1 fruit fly cellular context compared by ENCODE assay signal in the genomic region with DNA sequence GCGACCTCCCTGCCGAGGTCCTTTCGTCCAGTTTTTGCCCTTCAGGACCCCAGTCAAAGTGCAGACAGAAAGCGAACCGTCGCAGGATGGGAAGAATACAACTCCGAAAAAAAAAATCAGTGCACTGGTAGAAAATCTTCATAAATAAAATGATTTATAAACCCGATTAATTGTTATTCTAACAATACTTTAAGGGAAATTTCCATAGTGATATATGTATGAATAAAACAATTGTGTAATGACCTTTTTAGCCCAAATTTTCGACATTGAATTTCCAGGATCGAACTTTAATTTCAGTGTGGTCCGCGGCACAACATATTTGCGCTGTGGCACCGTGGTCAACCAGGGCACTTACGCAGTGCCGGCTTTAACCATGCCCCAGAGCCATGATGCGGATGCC.
TF ChIP-seq lines count a peak whose summit lies in the region.

No protein-coding gene starts in this region.

TF ChIP-seq in whole organism, prepupa, 60 proteins besides CTCF, POLR2A, EP300 and RAD21 (continued from another document):
- TF ChIP-seq CG15336 (GFP tag; IDR thresholded peaks at IDR 0.05; lab: Robert Waterston, UW) (0 out of 2 replicates have a peak, but pooled peaks have one; percentile 16), Sox15 (GFP tag; optimal IDR thresholded peaks at IDR 0.05; lab: Kevin White, UChicago) (no peak), Eip78C (GFP tag; lab: Kevin White, UChicago) (peak; percentile 87), CG6163 (GFP tag; IDR thresholded peaks at IDR 0.05; lab: Robert Waterston, UW) (peak; percentile 49; the same call in 1 of the 3 replicates), acj6 (GFP tag; optimal IDR thresholded peaks at IDR 0.05; lab: Kevin White, UChicago) (peak; percentile 26), net (GFP tag; optimal IDR thresholded peaks at IDR 0.05; lab: Kevin White, UChicago) (no peak), CG16779 (tag; optimal IDR thresholded peaks at IDR 0.05; lab: Kevin White, UChicago) (no peak), CG11762 (GFP tag; optimal IDR thresholded peaks at IDR 0.05; lab: Kevin White, UChicago; ENCODE audit: insufficient read depth) (peak; percentile 17), CG6792 (GFP tag; optimal IDR thresholded peaks at IDR 0.05; lab: Kevin White, UChicago) (no peak), Sox102F (GFP tag; optimal IDR thresholded peaks at IDR 0.05; lab: Kevin White, UChicago) (peak; percentile 39), Lpt (GFP tag; optimal IDR thresholded peaks at IDR 0.05; lab: Kevin White, UChicago) (no peak), spab (GFP tag; optimal IDR thresholded peaks at IDR 0.05; lab: Kevin White, UChicago) (peak; percentile 38), lz (GFP tag; optimal IDR thresholded peaks at IDR 0.05; lab: Kevin White, UChicago) (peak; percentile 27), CG4318 (GFP tag; optimal IDR thresholded peaks at IDR 0.05; lab: Kevin White, UChicago) (no peak), Smox (GFP tag; optimal IDR thresholded peaks at IDR 0.05; lab: Kevin White, UChicago) (peak; percentile 37), CG3919 (GFP tag; optimal IDR thresholded peaks at IDR 0.05; lab: Kevin White, UChicago) (peak; percentile 45), Met (GFP tag; optimal IDR thresholded peaks at IDR 0.05; lab: Kevin White, UChicago) (peak; percentile 49), Gug (GFP tag; IDR thresholded peaks at IDR 0.05; lab: Robert Waterston, UW) (no peak), CG11902 (GFP tag; optimal IDR thresholded peaks at IDR 0.05; lab: Kevin White, UChicago) (no peak), Blimp-1 (GFP tag; optimal IDR thresholded peaks at IDR 0.05; lab: Kevin White, UChicago) (no peak), fd59A (GFP tag; optimal IDR thresholded peaks at IDR 0.05; lab: Kevin White, UChicago) (peak; percentile 8), CG6276 (GFP tag; optimal IDR thresholded peaks at IDR 0.05; lab: Kevin White, UChicago) (no peak), fd85E (GFP tag; optimal IDR thresholded peaks at IDR 0.05; lab: Kevin White, UChicago) (no peak), Eip75B (GFP tag; optimal IDR thresholded peaks at IDR 0.05; lab: Kevin White, UChicago) (no peak), CG8319 (GFP tag; optimal IDR thresholded peaks at IDR 0.05; lab: Kevin White, UChicago) (no peak), Ets21C (GFP tag; optimal IDR thresholded peaks at IDR 0.05; lab: Kevin White, UChicago) (no peak), CG6808 (GFP tag; optimal IDR thresholded peaks at IDR 0.05; lab: Kevin White, UChicago) (peak; percentile 8), Hr4 (GFP tag; optimal IDR thresholded peaks at IDR 0.05; lab: Kevin White, UChicago) (no peak), vri (GFP tag; optimal IDR thresholded peaks at IDR 0.05; lab: Kevin White, UChicago) (peak; percentile 43), CG8632 (GFP tag; optimal IDR thresholded peaks at IDR 0.05; lab: Kevin White, UChicago) (peak; percentile 23), esn (GFP tag; optimal IDR thresholded peaks at IDR 0.05; lab: Kevin White, UChicago) (peak; percentile 36), CG9139 (GFP tag; optimal IDR thresholded peaks at IDR 0.05; lab: Kevin White, UChicago) (no peak), Hr39 (GFP tag; optimal IDR thresholded peaks at IDR 0.05; lab: Kevin White, UChicago) (peak; percentile 30), cyc (GFP tag; optimal IDR thresholded peaks at IDR 0.05; lab: Kevin White, UChicago) (peak; percentile 50)
